Worm (Caenorhabditis elegans) whole organism, L4/young adult: ENCODE measurements around the gene F10C1.9.

Experiments used
- W03F9.2 ChIP-seq: fragments of 150-350 bp; optimal IDR thresholded peaks from 2 replicates; lab custom pipeline; 2014; ENCODE audit warnings: missing biosample characterization, missing genetic modification characterization
- dao-5 ChIP-seq: sonication (generic microtip); optimal IDR thresholded peaks from 2 replicates; lab custom pipeline; 2016; ENCODE audit warnings: missing genotype, missing genetic modification characterization, moderate library complexity, missing compliant biosample characterization

DNA sequence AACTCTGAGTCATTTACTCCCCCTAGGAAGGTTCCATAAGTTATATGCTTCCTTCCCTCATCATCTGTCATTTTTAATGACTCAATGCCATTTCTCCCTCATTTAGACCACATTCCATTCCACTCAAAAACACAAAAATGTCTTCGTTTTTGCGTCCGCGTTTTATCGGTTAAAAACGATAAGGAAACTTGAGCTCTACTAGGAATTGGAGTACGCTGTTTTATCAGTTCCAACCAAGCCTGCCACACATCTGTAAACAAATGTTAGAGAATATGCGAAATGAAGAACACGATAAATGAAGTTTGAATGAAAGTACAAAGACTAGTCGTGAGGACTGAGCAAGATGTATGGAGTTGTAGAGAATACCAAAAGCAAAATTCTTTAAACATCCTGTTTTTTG, 3.3 kb upstream of the F10C1.9 start:
- TF ChIP-seq W03F9.2 (no peak), dao-5 (tag; lab: Kevin White, UChicago) (no peak)
